Worm (Caenorhabditis elegans) whole organism, L4 larva: ENCODE measurements around the gene dhps-1.

Source experiments
- D1046.2 ChIP-seq: fragments of 200-800 bp; sonication (Bioruptor generic); IDR thresholded peaks from 2 replicates; pipeline ENCODE4 v1.3.6; 2022; ENCODE audit warnings: missing genetic modification characterization, missing compliant biosample characterization
- F10B5.3 ChIP-seq: sonication (generic microtip); optimal IDR thresholded peaks from 2 replicates; lab custom pipeline; 2016; ENCODE audit warnings: mild to moderate bottlenecking, missing genetic modification characterization, missing compliant biosample characterization
- F26F4.8 ChIP-seq: fragments of 200-800 bp; sonication (Bioruptor generic); conservative IDR thresholded peaks from 2 replicates; pipeline ENCODE4 v1.3.6; 2022; ENCODE audit warnings: missing genetic modification characterization, missing compliant biosample characterization
- F37D6.2 ChIP-seq: sonication (generic microtip); optimal IDR thresholded peaks from 2 replicates; lab custom pipeline; 2016; ENCODE audit warnings: mild to moderate bottlenecking, missing genetic modification characterization, missing compliant biosample characterization
- F49E8.2 ChIP-seq: sonication (generic microtip); optimal IDR thresholded peaks from 2 replicates; lab custom pipeline; 2016; ENCODE audit warnings: missing compliant biosample characterization, mild to moderate bottlenecking, missing genetic modification characterization, borderline replicate concordance
- T20F7.1 ChIP-seq: fragments of 200-800 bp; sonication (Bioruptor generic); optimal IDR thresholded peaks from 2 replicates; lab custom pipeline; 2018; ENCODE audit warnings: mild to moderate bottlenecking, missing genetic modification characterization, missing compliant biosample characterization
- T26A8.4 ChIP-seq: fragments of 200-800 bp; sonication (Bioruptor generic); IDR thresholded peaks from 2 replicates; pipeline ENCODE4 v1.3.6; 2022; ENCODE audit warnings: missing genetic modification characterization, missing compliant biosample characterization
- Y48G9A.11 ChIP-seq: fragments of 200-800 bp; sonication (Bioruptor generic); IDR thresholded peaks from 2 replicates; pipeline ENCODE4 v1.3.6; 2022; ENCODE audit warnings: missing genetic modification reagents, missing genetic modification characterization, missing compliant biosample characterization
- ZK337.2 ChIP-seq: fragments of 200-800 bp; sonication (Bioruptor generic); IDR thresholded peaks from 2 replicates; pipeline ENCODE4 v1.3.6; 2022; ENCODE audit warnings: missing genetic modification reagents, missing genetic modification characterization, missing compliant biosample characterization
- aha-1 ChIP-seq: fragments of 150-350 bp; peaks from one replicate; lab custom pipeline; 2014; ENCODE audit warnings: missing biosample characterization, missing genetic modification characterization
- ama-1 ChIP-seq: fragments of 150-350 bp; optimal IDR thresholded peaks from 2 replicates; lab custom pipeline; 2014; ENCODE audit warnings: inconsistent platforms, mixed read lengths
- attf-4 ChIP-seq: sonication (generic microtip); optimal IDR thresholded peaks from 3 replicates; lab custom pipeline; 2017; ENCODE audit warnings: missing biosample characterization, missing genetic modification characterization
- ceh-28 ChIP-seq: fragments of 150-350 bp; optimal IDR thresholded peaks from 2 replicates; lab custom pipeline; 2014; ENCODE audit warnings: missing biosample characterization, missing genetic modification reagents, missing genetic modification characterization
- ceh-44 ChIP-seq: fragments of 200-800 bp; sonication (Bioruptor generic); IDR thresholded peaks from 2 replicates; pipeline ENCODE4 v1.3.6; 2022; ENCODE audit warnings: missing genetic modification reagents, missing genetic modification characterization, missing compliant biosample characterization
- ceh-82 ChIP-seq: sonication (generic microtip); optimal IDR thresholded peaks from 2 replicates; lab custom pipeline; 2017; ENCODE audit warnings: missing biosample characterization, missing genetic modification characterization
- ces-1 ChIP-seq: fragments of 150-350 bp; sonication (generic microtip); optimal IDR thresholded peaks from 4 replicates; lab custom pipeline; 2014; ENCODE audit warnings: missing biosample characterization, missing genetic modification reagents, missing genetic modification characterization
- ctbp-1 ChIP-seq: fragments of 200-800 bp; sonication (Bioruptor generic); IDR thresholded peaks from 2 replicates; pipeline ENCODE4 v1.3.6; 2022; ENCODE audit warnings: missing genetic modification reagents, missing genetic modification characterization, missing compliant biosample characterization
- daf-19 ChIP-seq: fragments of 200-800 bp; sonication (Bioruptor generic); conservative IDR thresholded peaks from 2 replicates; pipeline ENCODE4 v1.3.6; 2022; ENCODE audit warnings: missing genetic modification characterization, missing compliant biosample characterization
- dmd-6 ChIP-seq: fragments of 200-800 bp; sonication (Bioruptor generic); IDR thresholded peaks from 2 replicates; pipeline ENCODE4 v1.3.6; 2022; ENCODE audit warnings: missing genetic modification reagents, missing genetic modification characterization, missing compliant biosample characterization
- dve-1 ChIP-seq: sonication (generic microtip); optimal IDR thresholded peaks from 2 replicates; lab custom pipeline; 2017; ENCODE audit warnings: antibody characterized with exemption, mild to moderate bottlenecking, missing genetic modification characterization, missing compliant biosample characterization; ENCODE audit not compliant: insufficient read depth
- fos-1 ChIP-seq: fragments of 150-350 bp; optimal IDR thresholded peaks from 2 replicates; lab custom pipeline; 2014; ENCODE audit warnings: missing biosample characterization, missing genetic modification characterization
- hlh-11 ChIP-seq: fragments of 200-800 bp; sonication (Bioruptor generic); optimal IDR thresholded peaks from 2 replicates; lab custom pipeline; 2018; ENCODE audit warnings: mild to moderate bottlenecking, missing genetic modification characterization, missing compliant biosample characterization
- hlh-30 ChIP-seq: sonication (generic microtip); optimal IDR thresholded peaks from 2 replicates; lab custom pipeline; 2017; ENCODE audit warnings: antibody characterized with exemption, mild to moderate bottlenecking, missing genetic modification characterization, missing compliant biosample characterization; ENCODE audit not compliant: insufficient read depth
- hmg-1.1 ChIP-seq: fragments of 200-800 bp; sonication (Bioruptor generic); IDR thresholded peaks from 2 replicates; pipeline ENCODE4 v1.3.6; 2022; ENCODE audit warnings: missing genetic modification reagents, missing genetic modification characterization, missing compliant biosample characterization
- jun-1 ChIP-seq: fragments of 150-350 bp; optimal IDR thresholded peaks from 2 replicates; lab custom pipeline; 2014; ENCODE audit warnings: missing biosample characterization, missing genetic modification reagents, missing genetic modification characterization
- lin-13 ChIP-seq: fragments of 150-350 bp; optimal IDR thresholded peaks from 2 replicates; lab custom pipeline; 2014; ENCODE audit warnings: missing biosample characterization, missing genetic modification reagents, missing genetic modification characterization
- lin-15B ChIP-seq: fragments of 150-350 bp; sonication (generic microtip); optimal IDR thresholded peaks from 3 replicates; lab custom pipeline; 2014; ENCODE audit warnings: missing biosample characterization, missing genetic modification characterization
- lsy-2 ChIP-seq, 2 experiments: fragments of 150-350 bp in 1 of 2; sonication (generic microtip) in 1 of 2; optimal IDR thresholded peaks; 2 replicates each; lab custom pipeline; 2014 to 2017; ENCODE audit warnings: missing biosample characterization in 2 of 2, missing genetic modification characterization in 2 of 2
- madf-5 ChIP-seq, 2 experiments: fragments of 200-800 bp; sonication (Bioruptor generic); IDR thresholded peaks; 2 replicates each; pipeline ENCODE4 v1.3.6; 2022; ENCODE audit warnings: missing compliant biosample characterization in 2 of 2, missing genetic modification characterization in 2 of 2
- mdt-29 ChIP-seq: fragments of 200-800 bp; sonication (Bioruptor generic); IDR thresholded peaks from 2 replicates; pipeline ENCODE4 v1.3.6; 2022; ENCODE audit warnings: missing genetic modification reagents, missing genetic modification characterization, missing compliant biosample characterization
- mep-1 ChIP-seq: fragments of 150-350 bp; sonication (generic microtip); optimal IDR thresholded peaks from 3 replicates; lab custom pipeline; 2014; ENCODE audit warnings: missing biosample characterization, missing genetic modification characterization
- nhr-111 ChIP-seq: fragments of 200-800 bp; sonication (Bioruptor generic); optimal IDR thresholded peaks from 2 replicates; lab custom pipeline; 2018; ENCODE audit warnings: mild to moderate bottlenecking, missing genetic modification characterization, missing compliant biosample characterization
- nhr-25 ChIP-seq: sonication (generic microtip); optimal IDR thresholded peaks from 2 replicates; lab custom pipeline; 2017; ENCODE audit warnings: missing genetic modification characterization, mild to moderate bottlenecking, missing compliant biosample characterization, antibody characterized with exemption, moderate library complexity, borderline replicate concordance; ENCODE audit not compliant: insufficient read depth
- nhr-28 ChIP-seq: fragments of 150-350 bp; optimal IDR thresholded peaks from 2 replicates; lab custom pipeline; 2014; ENCODE audit warnings: missing biosample characterization, missing genetic modification characterization
- nhr-42 ChIP-seq: fragments of 200-800 bp; sonication (Bioruptor generic); IDR thresholded peaks from 2 replicates; pipeline ENCODE4 v1.3.6; 2022; ENCODE audit warnings: missing genetic modification characterization, missing compliant biosample characterization
- nhr-6 ChIP-seq: fragments of 150-350 bp; optimal IDR thresholded peaks from 2 replicates; lab custom pipeline; 2014; ENCODE audit warnings: missing biosample characterization, missing genetic modification characterization
- pha-4 ChIP-seq, 2 experiments: fragments of 150-350 bp in 1 of 2; fragments of 200-800 bp in 1 of 2; sonication (Bioruptor generic) in 1 of 2; IDR thresholded peaks in 1 of 2; optimal IDR thresholded peaks in 1 of 2; 2 replicates each; pipeline versions ENCODE4 v1.3.6 to Lab custom; 2014 to 2022; ENCODE audit warnings: missing genetic modification characterization in 2 of 2, missing genetic modification reagents in 2 of 2, missing biosample characterization in 1 of 2, missing compliant biosample characterization in 1 of 2
- php-3 ChIP-seq: fragments of 200-800 bp; sonication (Bioruptor generic); IDR thresholded peaks from 2 replicates; pipeline ENCODE4 v1.3.6; 2022; ENCODE audit warnings: missing genetic modification reagents, missing genetic modification characterization, missing compliant biosample characterization
- pqm-1 ChIP-seq: sonication (generic microtip); optimal IDR thresholded peaks from 2 replicates; lab custom pipeline; 2017; ENCODE audit warnings: missing biosample characterization, missing genetic modification characterization
- saeg-2 ChIP-seq: fragments of 200-800 bp; sonication (Bioruptor generic); IDR thresholded peaks from 2 replicates; pipeline ENCODE4 v1.3.6; 2022; ENCODE audit warnings: missing genetic modification reagents, missing genetic modification characterization, missing compliant biosample characterization
- sdz-12 ChIP-seq: fragments of 200-800 bp; sonication (Bioruptor generic); optimal IDR thresholded peaks from 2 replicates; lab custom pipeline; 2018; ENCODE audit warnings: mild to moderate bottlenecking, missing genetic modification characterization, missing compliant biosample characterization
- snpc-1.2 ChIP-seq: fragments of 200-800 bp; sonication (Bioruptor generic); IDR thresholded peaks from 2 replicates; pipeline ENCODE4 v1.3.6; 2022; ENCODE audit warnings: missing genetic modification reagents, missing genetic modification characterization, missing compliant biosample characterization
- snpc-4 ChIP-seq: fragments of 150-350 bp; optimal IDR thresholded peaks from 2 replicates; lab custom pipeline; 2014; ENCODE audit warnings: missing biosample characterization, missing genetic modification characterization
- tag-97 ChIP-seq: fragments of 200-800 bp; sonication (Bioruptor generic); IDR thresholded peaks from 2 replicates; pipeline ENCODE4 v1.3.6; 2022; ENCODE audit warnings: missing genetic modification characterization, missing compliant biosample characterization
- unc-39 ChIP-seq: sonication (generic microtip); optimal IDR thresholded peaks from 2 replicates; lab custom pipeline; 2017; ENCODE audit warnings: missing biosample characterization, missing genetic modification characterization
- unc-62 ChIP-seq, 3 experiments: fragments of 150-350 bp in 1 of 3; sonication (generic microtip); optimal IDR thresholded peaks in 2 of 3; peaks in 1 of 3; 1 replicate in 1 of 3; 2 replicates in 2 of 3; lab custom pipeline; 2014 to 2017; ENCODE audit warnings: missing biosample characterization in 3 of 3, missing genetic modification characterization in 3 of 3, missing genetic modification reagents in 3 of 3, missing genotype in 1 of 3
- vab-7 ChIP-seq: fragments of 200-800 bp; sonication (Bioruptor generic); IDR thresholded peaks from 2 replicates; pipeline ENCODE4 v1.3.6; 2022; ENCODE audit warnings: missing genetic modification reagents, missing genetic modification characterization, missing compliant biosample characterization
- zag-1 ChIP-seq: fragments of 150-350 bp; optimal IDR thresholded peaks from 2 replicates; lab custom pipeline; 2014; ENCODE audit warnings: missing biosample characterization, missing genetic modification characterization
- ztf-11 ChIP-seq: fragments of 150-350 bp; optimal IDR thresholded peaks from 2 replicates; lab custom pipeline; 2014; ENCODE audit warnings: missing biosample characterization, missing genetic modification characterization
- ztf-7 ChIP-seq: fragments of 150-350 bp; optimal IDR thresholded peaks from 2 replicates; lab custom pipeline; 2014; ENCODE audit warnings: missing biosample characterization, missing genetic modification characterization

dhps-1 gene

ce11 chrII:11960596-11961217, 32.1 kb upstream of the dhps-1 start (continued):
- TF ChIP-seq zag-1 = no peak
- no peak; the same call in 1 of the 2 replicates for TF ChIP-seq tag-97 (GFP tag; lab: Robert Waterston, UW)
- TF ChIP-seq php-3 (GFP tag; lab: Robert Waterston, UW) = peak; percentile 94
- TF ChIP-seq ztf-11 (tag; lab: Kevin White, UChicago) = no peak
- TF ChIP-seq mep-1 (tag; lab: Kevin White, UChicago) = peak; percentile 88
- peak; percentile 97 for TF ChIP-seq D1046.2
- TF ChIP-seq ctbp-1 (GFP tag; lab: Robert Waterston, UW) = peak; percentile 97
- peak; percentile 91 for TF ChIP-seq nhr-42
- peak; percentile 6 for TF ChIP-seq nhr-28 (tag; lab: Kevin White, UChicago)
- TF ChIP-seq fos-1 = no peak
- TF ChIP-seq pqm-1 (tag; lab: Kevin White, UChicago) = no peak
- TF ChIP-seq F37D6.2 (tag; lab: Kevin White, UChicago) = peak; percentile 83
- TF ChIP-seq lin-13 = peak; percentile 64
- TF ChIP-seq lsy-2 (tag; optimal IDR thresholded peaks at IDR 0.05; lab: Kevin White, UChicago) = peak; percentile 11 to 56
- TF ChIP-seq ceh-82 (tag; lab: Kevin White, UChicago) = no peak
- peak; percentile 40 for TF ChIP-seq nhr-6
- TF ChIP-seq hlh-11 (tag; lab: Kevin White, UChicago) = peak; percentile 85
- peak; percentile 80 for TF ChIP-seq dve-1
- TF ChIP-seq F26F4.8 (GFP tag; lab: Robert Waterston, UW) = peak; percentile 100
- peak; percentile 98 for TF ChIP-seq sdz-12
- no peak for TF ChIP-seq daf-19 (GFP tag; lab: Robert Waterston, UW)
- TF ChIP-seq hlh-30 = peak; percentile 71
- TF ChIP-seq T26A8.4 (GFP tag; lab: Robert Waterston, UW) = peak; percentile 96
- TF ChIP-seq aha-1 (tag; lab: Kevin White, UChicago) = peak; percentile 87
- no peak for TF ChIP-seq ces-1
- TF ChIP-seq ama-1 (lab: Kevin White, UChicago) = no peak
- TF ChIP-seq unc-62 (GFP tag; optimal IDR thresholded peaks at IDR 0.05 in 1 of 2; lab: Kevin White, UChicago) = peak in 1 of 2 experiments; percentile 73
- no peak for TF ChIP-seq unc-62 (tag; optimal IDR thresholded peaks at IDR 0.05; lab: Kevin White, UChicago)
- TF ChIP-seq ceh-44 (GFP tag; lab: Robert Waterston, UW) = peak; percentile 98
- peak; percentile 95 for TF ChIP-seq hmg-1.1 (GFP tag; lab: Robert Waterston, UW)
- no peak for TF ChIP-seq lin-15B (tag; lab: Kevin White, UChicago)
- peak; percentile 88 for TF ChIP-seq mdt-29
- TF ChIP-seq unc-39 (tag; lab: Kevin White, UChicago) = no peak
- no peak for TF ChIP-seq ceh-28 (tag; lab: Kevin White, UChicago)
- TF ChIP-seq snpc-1.2 (GFP tag; lab: Robert Waterston, UW) = peak; percentile 94
- peak; percentile 89 for TF ChIP-seq ZK337.2
- no peak for TF ChIP-seq nhr-25 (tag; lab: Kevin White, UChicago)
- TF ChIP-seq vab-7 = peak; percentile 99
- peak; percentile 64 for TF ChIP-seq jun-1
- peak; percentile 52 for TF ChIP-seq ztf-7 (tag; lab: Kevin White, UChicago)
- TF ChIP-seq dmd-6 = peak; percentile 86
- peak; percentile 98 to 99 for TF ChIP-seq madf-5 (GFP tag; IDR thresholded peaks at IDR 0.05; lab: Robert Waterston, UW)
- TF ChIP-seq Y48G9A.11 (GFP tag; lab: Robert Waterston, UW) = peak; percentile 98
- TF ChIP-seq F10B5.3 (tag; lab: Kevin White, UChicago) = peak; percentile 86
- TF ChIP-seq attf-4 (tag; lab: Kevin White, UChicago) = peak; percentile 57
- TF ChIP-seq snpc-4 (tag; lab: Kevin White, UChicago) = no peak
- TF ChIP-seq F49E8.2 (tag; lab: Kevin White, UChicago) = peak; percentile 93
- peak; percentile 84 for TF ChIP-seq T20F7.1
- TF ChIP-seq nhr-111 (GFP tag; lab: Kevin White, UChicago) = peak; percentile 99
- TF ChIP-seq pha-4 (GFP tag; IDR thresholded peaks at IDR 0.05; lab: Robert Waterston, UW) = peak; percentile 99
- no peak for TF ChIP-seq pha-4 (tag; optimal IDR thresholded peaks at IDR 0.05; lab: Kevin White, UChicago)
- peak; percentile 94 for TF ChIP-seq saeg-2 (GFP tag; lab: Robert Waterston, UW)
